Fruit fly (Drosophila melanogaster) S2 (cell line): ENCODE measurements around the gene Pxd.

ENCODE experiments used
- CG8478 ChIP-seq: fragments of >200 bp; optimal IDR thresholded peaks from 2 replicates; lab custom pipeline; 2018
- CTCF ChIP-seq, 2 experiments: fragments of >200 bp; optimal IDR thresholded peaks; 2 replicates each; lab custom pipeline; 2018

- TF ChIP-seq CG8478 (lab: Kevin White, UChicago) = no peak
- no peak for TF ChIP-seq CTCF (optimal IDR thresholded peaks at IDR 0.05; lab: Kevin White, UChicago)
Measured at dm6 chr3R:17059100-17059810, 44.9 kb downstream of the Pxd start.
